Fruit fly (Drosophila melanogaster) S2 (cell line): ENCODE data around the gene BI-1.

Experiments
- CG8478 ChIP-seq: fragments of >200 bp; optimal IDR thresholded peaks from 2 replicates; lab custom pipeline; 2018
- CTCF ChIP-seq, 2 experiments: fragments of >200 bp; optimal IDR thresholded peaks; 2 replicates each; lab custom pipeline; 2018

- no peak for TF ChIP-seq CG8478 (lab: Kevin White, UChicago)
- no peak for TF ChIP-seq CTCF (optimal IDR thresholded peaks at IDR 0.05; lab: Kevin White, UChicago)
These were observed 11.8 kb downstream of the BI-1 start, which contains the start of gene Rab19 for dm6 chr3L:8296941-8297340.
